Worm (Caenorhabditis elegans) whole organism, L1 larva: ENCODE results near the gene smrd-1.

Experiments used
- dpl-1 ChIP-seq, 3 experiments: fragments of 150-350 bp in 2 of 3; sonication (generic microtip) in 1 of 3; optimal IDR thresholded peaks; 2 replicates each; lab custom pipeline; 2014 to 2017; ENCODE audit warnings: missing biosample characterization in 3 of 3, missing genetic modification characterization in 3 of 3, missing genetic modification reagents in 3 of 3
- irx-1 ChIP-seq: sonication (generic microtip); optimal IDR thresholded peaks from 2 replicates; lab custom pipeline; 2016; ENCODE audit warnings: missing genetic modification characterization, missing compliant biosample characterization
- jun-1 ChIP-seq: fragments of 150-350 bp; optimal IDR thresholded peaks from 2 replicates; lab custom pipeline; 2014; ENCODE audit warnings: missing biosample characterization, missing genetic modification reagents, missing genetic modification characterization
- lin-13 ChIP-seq: fragments of 150-350 bp; optimal IDR thresholded peaks from 2 replicates; lab custom pipeline; 2014; ENCODE audit warnings: missing biosample characterization, missing genetic modification reagents, missing genetic modification characterization
- lsy-2 ChIP-seq, 2 experiments: fragments of 150-350 bp; optimal IDR thresholded peaks; 2 replicates each; lab custom pipeline; 2014; ENCODE audit warnings: missing biosample characterization in 2 of 2, missing genetic modification characterization in 2 of 2
- mdl-1 ChIP-seq, 2 experiments: fragments of 150-350 bp; optimal IDR thresholded peaks; 2 replicates each; lab custom pipeline; 2014 to 2017; ENCODE audit warnings: missing biosample characterization in 2 of 2, missing genetic modification characterization in 2 of 2, inconsistent platforms in 1 of 2
- mef-2 ChIP-seq: fragments of 150-350 bp; optimal IDR thresholded peaks from 2 replicates; lab custom pipeline; 2014; ENCODE audit warnings: missing biosample characterization, missing genetic modification characterization
- nhr-19 ChIP-seq: fragments of 200-800 bp; sonication (Bioruptor generic); conservative IDR thresholded peaks from 2 replicates; pipeline ENCODE4 v1.3.6; 2022; ENCODE audit warnings: missing genetic modification characterization, missing compliant biosample characterization
- nhr-47 ChIP-seq: sonication (generic microtip); optimal IDR thresholded peaks from 2 replicates; lab custom pipeline; 2016; ENCODE audit warnings: mild to moderate bottlenecking, missing genetic modification characterization, moderate library complexity, missing compliant biosample characterization

- TF ChIP-seq jun-1 (tag; lab: Kevin White, UChicago) (no peak), nhr-47 (no peak), nhr-19 (GFP tag; lab: Robert Waterston, UW) (no peak), irx-1 (tag; lab: Kevin White, UChicago) (no peak), lin-13 (no peak), dpl-1 (GFP tag; optimal IDR thresholded peaks at IDR 0.05; lab: Kevin White, UChicago) (no peak), lsy-2 (tag; optimal IDR thresholded peaks at IDR 0.05; lab: Kevin White, UChicago) (no peak), mdl-1 (tag; optimal IDR thresholded peaks at IDR 0.05; lab: Kevin White, UChicago) (no peak), mef-2 (tag; lab: Kevin White, UChicago) (no peak)
These were observed 10.9 kb upstream of the smrd-1 start, which contains the start of gene H04D03.7 for ce11 chrIII:10446730-10447129.
